Worm (Caenorhabditis elegans) whole organism, early embryonic: ENCODE data around the gene rml-3.
A peak's percentile ranks its signal among the peaks of the same experiment; 100 is the strongest.

ENCODE experiments used
- B0310.2 ChIP-seq: sonication (generic microtip); optimal IDR thresholded peaks from 2 replicates; lab custom pipeline; 2016; ENCODE audit warnings: mild to moderate bottlenecking, missing genetic modification characterization, missing compliant biosample characterization
- F13C5.2 ChIP-seq: sonication (generic microtip); optimal IDR thresholded peaks from 2 replicates; lab custom pipeline; 2017; ENCODE audit warnings: mild to moderate bottlenecking, missing genetic modification characterization, inconsistent platforms, missing compliant biosample characterization
- aly-1 ChIP-seq: sonication (generic microtip); optimal IDR thresholded peaks from 2 replicates; lab custom pipeline; 2016; ENCODE audit warnings: missing genetic modification characterization, missing compliant biosample characterization
- ama-1 ChIP-seq: fragments of 150-350 bp; optimal IDR thresholded peaks from 2 replicates; lab custom pipeline; 2014
- ceh-13 ChIP-seq: fragments of 200-800 bp; sonication (Bioruptor generic); optimal IDR thresholded peaks from 2 replicates; lab custom pipeline; 2018; ENCODE audit warnings: mild to moderate bottlenecking, missing genetic modification characterization, missing compliant biosample characterization
- ceh-36 ChIP-seq: sonication (generic microtip); optimal IDR thresholded peaks from 2 replicates; lab custom pipeline; 2016; ENCODE audit warnings: missing genetic modification characterization, inconsistent platforms, missing compliant biosample characterization
- ets-7 ChIP-seq: sonication (generic microtip); optimal IDR thresholded peaks from 2 replicates; lab custom pipeline; 2016; ENCODE audit warnings: missing genotype, missing genetic modification characterization, missing compliant biosample characterization
- flt-1 ChIP-seq: fragments of 200-800 bp; sonication (Bioruptor generic); IDR thresholded peaks from 2 replicates; pipeline ENCODE4 v1.3.6; 2022; ENCODE audit warnings: missing genetic modification characterization, missing compliant biosample characterization
- hmbx-1 ChIP-seq: sonication (generic microtip); optimal IDR thresholded peaks from 2 replicates; lab custom pipeline; 2016; ENCODE audit warnings: mild to moderate bottlenecking, missing genetic modification characterization, missing compliant biosample characterization
- hmg-4 ChIP-seq: fragments of 200-800 bp; sonication (Bioruptor generic); optimal IDR thresholded peaks from 2 replicates; lab custom pipeline; 2018; ENCODE audit warnings: mild to moderate bottlenecking, missing genetic modification characterization, missing compliant biosample characterization
- hnd-1 ChIP-seq: sonication (generic microtip); optimal IDR thresholded peaks from 2 replicates; lab custom pipeline; 2016; ENCODE audit warnings: missing genetic modification characterization, missing compliant biosample characterization
- pes-1 ChIP-seq: fragments of 200-800 bp; sonication (Bioruptor generic); IDR thresholded peaks from 2 replicates; pipeline ENCODE4 v1.3.6; 2022; ENCODE audit warnings: missing genetic modification reagents, missing genetic modification characterization, missing compliant biosample characterization
- scrt-1 ChIP-seq: fragments of 200-800 bp; sonication (Bioruptor generic); IDR thresholded peaks from 2 replicates; pipeline ENCODE4 v1.3.6; 2022; ENCODE audit warnings: missing genetic modification characterization, missing compliant biosample characterization
- sea-1 ChIP-seq: fragments of 200-800 bp; sonication (Bioruptor generic); conservative IDR thresholded peaks from 2 replicates; pipeline ENCODE4 v1.3.6; 2022; ENCODE audit warnings: missing genetic modification characterization, missing compliant biosample characterization
- tbx-11 ChIP-seq: fragments of 200-800 bp; sonication (Bioruptor generic); IDR thresholded peaks from 2 replicates; pipeline ENCODE4 v1.3.6; 2022; ENCODE audit warnings: missing genetic modification characterization, missing compliant biosample characterization
- tbx-37 ChIP-seq: fragments of 200-800 bp; sonication (Bioruptor generic); conservative IDR thresholded peaks from 2 replicates; pipeline ENCODE4 v1.3.6; 2022; ENCODE audit warnings: missing genetic modification reagents, missing genetic modification characterization, missing compliant biosample characterization
- tra-4 ChIP-seq: sonication (generic microtip); optimal IDR thresholded peaks from 2 replicates; lab custom pipeline; 2017; ENCODE audit warnings: missing genetic modification characterization, missing compliant biosample characterization

The rml-3 gene

DNA sequence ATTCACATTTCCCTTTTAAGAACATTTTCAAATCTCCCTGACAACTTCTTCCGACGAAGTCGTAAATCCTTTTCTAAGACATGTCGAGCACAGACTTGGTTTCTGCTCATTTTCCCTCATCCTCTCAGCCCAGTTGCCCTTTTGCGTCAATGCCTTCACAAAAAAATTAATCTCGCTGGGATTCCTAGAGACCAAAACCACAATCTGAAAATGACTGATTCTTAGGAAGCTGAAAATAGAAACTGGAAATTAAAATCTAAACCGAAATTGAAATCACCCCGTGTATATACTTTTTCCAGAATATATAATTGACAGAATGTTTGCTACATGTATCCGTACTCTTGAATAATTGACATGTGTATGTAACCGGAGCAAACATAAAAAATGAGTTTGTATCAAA lies 8.1 kb upstream of the rml-3 start:
- TF ChIP-seq scrt-1 (GFP tag; lab: Robert Waterston, UW) = no peak
- no peak for TF ChIP-seq ets-7 (tag; lab: Kevin White, UChicago)
- no peak for TF ChIP-seq B0310.2
- no peak for TF ChIP-seq pes-1 (GFP tag; lab: Robert Waterston, UW)
- TF ChIP-seq tbx-11 (GFP tag; lab: Robert Waterston, UW) = no peak
- TF ChIP-seq tra-4 (tag; lab: Kevin White, UChicago) = no peak
- no peak for TF ChIP-seq flt-1
- TF ChIP-seq aly-1 (tag; lab: Kevin White, UChicago) = no peak
- TF ChIP-seq tbx-37 (GFP tag; lab: Robert Waterston, UW) = no peak
- no peak for TF ChIP-seq sea-1 (GFP tag; lab: Robert Waterston, UW)

DNA sequence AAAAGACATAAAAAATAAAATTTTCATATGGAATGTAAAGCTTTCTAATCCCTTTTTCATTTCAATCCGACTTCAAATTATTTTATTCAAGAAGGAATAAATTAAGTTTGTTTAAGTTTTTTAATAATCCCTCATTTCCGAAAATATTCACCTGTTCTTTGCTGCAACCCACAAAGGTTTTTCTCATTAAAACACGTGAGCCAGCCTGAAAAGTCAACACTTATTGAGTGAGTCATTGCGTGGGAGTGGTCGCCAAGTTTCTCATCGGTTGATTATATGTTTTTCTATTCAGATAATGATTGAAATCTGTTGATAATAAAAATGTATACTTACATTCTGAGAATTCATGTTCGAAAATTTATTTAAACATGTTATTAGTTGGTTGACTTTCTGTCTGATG lies 6.6 kb upstream of the rml-3 start:
- TF ChIP-seq B0310.2 (no peak), tbx-37 (GFP tag; lab: Robert Waterston, UW) (no peak), hnd-1 (tag; lab: Kevin White, UChicago) (no peak), pes-1 (GFP tag; lab: Robert Waterston, UW) (no peak), ets-7 (tag; lab: Kevin White, UChicago) (no peak), ama-1 (lab: Kevin White, UChicago) (no peak), F13C5.2 (tag; lab: Kevin White, UChicago) (no peak), scrt-1 (GFP tag; lab: Robert Waterston, UW) (no peak), hmbx-1 (tag; lab: Kevin White, UChicago) (no peak), ceh-36 (tag; lab: Kevin White, UChicago) (no peak), sea-1 (GFP tag; lab: Robert Waterston, UW) (no peak), tra-4 (tag; lab: Kevin White, UChicago) (no peak), ceh-13 (GFP tag; lab: Kevin White, UChicago) (no peak), aly-1 (tag; lab: Kevin White, UChicago) (no peak), hmg-4 (GFP tag; lab: Kevin White, UChicago) (no peak)

DNA sequence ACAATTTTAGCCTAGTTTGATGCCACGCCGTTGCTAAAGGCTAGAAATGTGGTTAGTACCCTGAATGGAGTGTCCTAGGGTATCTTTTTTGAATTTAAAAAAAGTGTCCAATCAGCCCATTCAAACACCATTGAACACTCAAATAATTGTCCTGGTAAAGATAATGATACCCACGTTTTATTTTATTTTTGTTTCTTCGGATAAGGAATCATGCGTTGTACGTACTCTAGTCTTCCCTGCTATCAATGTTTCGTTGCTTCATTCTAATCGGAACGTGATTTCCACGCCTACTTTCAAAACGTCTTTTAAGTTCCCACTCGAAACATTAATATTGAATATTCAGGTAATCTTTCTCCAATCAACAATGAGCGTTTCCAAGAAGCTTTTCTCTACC lies 1.8 kb upstream of the rml-3 start, which contains the start of gene got-2.2:
Gene got-2.2, plus strand, starts transcription at position 344 of the 394 bp plus-strand sequence.
- TF ChIP-seq tra-4 (tag; lab: Kevin White, UChicago) (no peak), aly-1 (tag; lab: Kevin White, UChicago) (no peak), tbx-11 (GFP tag; lab: Robert Waterston, UW) (no peak), scrt-1 (GFP tag; lab: Robert Waterston, UW) (no peak), hnd-1 (tag; lab: Kevin White, UChicago) (no peak), sea-1 (GFP tag; lab: Robert Waterston, UW) (no peak), hmg-4 (GFP tag; lab: Kevin White, UChicago) (no peak), B0310.2 (no peak), flt-1 (no peak), ama-1 (lab: Kevin White, UChicago) (no peak), ceh-13 (GFP tag; lab: Kevin White, UChicago) (no peak), pes-1 (GFP tag; lab: Robert Waterston, UW) (no peak)

DNA sequence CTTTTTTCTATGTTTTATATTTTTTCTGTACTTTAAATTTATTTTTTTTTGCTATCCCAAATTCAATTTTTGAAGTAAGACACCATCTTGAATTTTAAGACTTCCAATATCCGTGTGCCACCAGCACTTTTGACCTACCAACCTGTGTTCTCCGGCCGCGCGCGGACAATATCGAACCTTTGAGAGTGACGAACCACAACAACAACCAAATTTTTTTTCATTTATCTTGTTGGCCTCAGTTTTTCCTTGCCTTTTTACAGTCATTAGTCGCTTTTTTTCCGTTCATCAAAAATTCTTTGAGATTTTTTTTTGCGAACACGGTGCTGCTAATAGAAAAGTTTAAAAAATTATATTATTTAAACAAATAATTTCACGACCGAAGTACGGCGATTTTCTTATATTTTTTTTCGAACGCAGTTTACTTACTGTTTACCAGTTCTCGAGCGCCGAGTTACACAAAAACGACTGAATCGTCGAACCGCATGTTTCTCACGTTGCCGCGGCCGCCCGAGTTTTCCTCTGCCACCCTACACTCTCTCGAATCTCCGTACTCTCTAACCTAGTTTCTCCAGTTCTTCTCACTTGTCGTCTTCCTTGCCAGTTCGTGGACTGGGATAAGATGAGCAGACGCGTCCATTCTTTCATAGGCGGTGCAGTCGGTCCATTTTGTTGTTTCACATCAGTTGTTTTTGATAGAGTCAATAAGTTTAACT lies 1.2 kb upstream of the rml-3 start:
- no peak for TF ChIP-seq ets-7 (tag; lab: Kevin White, UChicago)
- peak; percentile 20 for TF ChIP-seq hmg-4 (GFP tag; lab: Kevin White, UChicago)
- TF ChIP-seq tbx-11 (GFP tag; lab: Robert Waterston, UW) = no peak
- TF ChIP-seq ceh-36 (tag; lab: Kevin White, UChicago) = no peak

DNA sequence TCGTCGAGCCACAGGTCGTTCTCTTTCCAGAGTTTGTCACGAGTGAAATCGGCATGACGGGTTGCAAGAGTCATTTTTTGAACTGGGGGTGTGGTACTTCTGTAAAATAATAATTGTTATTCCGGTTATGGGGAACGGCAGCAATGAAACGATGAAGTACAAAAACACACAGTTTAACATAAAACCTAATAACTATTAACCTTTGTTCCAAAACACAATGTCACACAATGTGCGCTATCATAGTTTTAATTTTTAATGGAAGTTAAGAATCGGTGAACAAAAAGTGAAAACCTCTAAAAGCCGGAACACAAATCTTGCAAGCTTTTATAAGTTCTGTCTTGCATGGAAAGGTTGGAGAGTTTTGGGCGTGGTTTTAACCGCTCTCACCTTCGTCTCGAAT lies 3.4 kb downstream of the rml-3 start, which contains the start of gene hsp-43:
Gene hsp-43, minus strand, starts transcription at position 101 of the 400 bp plus-strand sequence.
- TF ChIP-seq ceh-36 (tag; lab: Kevin White, UChicago) (no peak), hmbx-1 (tag; lab: Kevin White, UChicago) (no peak), ets-7 (tag; lab: Kevin White, UChicago) (no peak), aly-1 (tag; lab: Kevin White, UChicago) (no peak), ceh-13 (GFP tag; lab: Kevin White, UChicago) (no peak), tbx-37 (GFP tag; lab: Robert Waterston, UW) (no peak), tbx-11 (GFP tag; lab: Robert Waterston, UW) (no peak), pes-1 (GFP tag; lab: Robert Waterston, UW) (no peak), ama-1 (lab: Kevin White, UChicago) (no peak), hmg-4 (GFP tag; lab: Kevin White, UChicago) (no peak), sea-1 (GFP tag; lab: Robert Waterston, UW) (no peak), F13C5.2 (tag; lab: Kevin White, UChicago) (no peak), tra-4 (tag; lab: Kevin White, UChicago) (no peak), scrt-1 (GFP tag; lab: Robert Waterston, UW) (no peak), hnd-1 (tag; lab: Kevin White, UChicago) (no peak), B0310.2 (no peak), flt-1 (no peak)

DNA sequence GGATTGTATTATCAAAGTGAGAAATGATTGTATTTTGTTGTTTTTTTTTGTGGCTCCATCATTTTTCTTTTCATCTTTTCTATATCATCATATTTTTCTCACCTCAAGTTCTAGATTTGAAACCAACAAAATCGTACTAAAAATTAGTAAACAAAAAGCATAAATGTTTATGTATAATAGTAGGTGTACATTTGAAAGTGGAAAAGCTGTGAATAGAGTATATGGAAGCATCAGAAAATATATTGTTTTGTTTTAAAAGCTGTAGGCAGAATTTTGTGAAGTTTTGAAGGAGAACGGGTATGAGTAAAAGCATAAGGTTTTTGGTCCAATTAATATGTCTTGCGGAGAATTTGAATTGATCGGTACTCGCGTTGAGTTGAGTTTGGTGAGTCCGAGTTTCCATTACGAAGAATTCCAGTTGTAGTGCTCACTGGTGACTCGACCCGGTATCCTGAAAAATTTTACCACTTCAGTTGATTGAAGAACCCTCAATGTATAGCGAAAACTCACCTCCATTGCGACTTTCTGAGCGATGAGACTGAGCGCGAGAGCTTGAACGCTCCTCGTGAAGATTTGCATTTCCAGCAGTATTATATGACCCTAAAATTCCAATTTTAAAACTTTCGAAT lies 5.8 kb downstream of the rml-3 start, which contains the start of gene C14F11.4:
Gene C14F11.4, minus strand, starts transcription at position 51 of the 629 bp plus-strand sequence.
- TF ChIP-seq B0310.2 = no peak
- no peak for TF ChIP-seq ama-1 (lab: Kevin White, UChicago)
- no peak for TF ChIP-seq scrt-1 (GFP tag; lab: Robert Waterston, UW)
- no peak for TF ChIP-seq tbx-37 (GFP tag; lab: Robert Waterston, UW)
- no peak for TF ChIP-seq aly-1 (tag; lab: Kevin White, UChicago)
- no peak for TF ChIP-seq tbx-11 (GFP tag; lab: Robert Waterston, UW)
- no peak for TF ChIP-seq hnd-1 (tag; lab: Kevin White, UChicago)
- no peak for TF ChIP-seq tra-4 (tag; lab: Kevin White, UChicago)
- TF ChIP-seq ets-7 (tag; lab: Kevin White, UChicago) = no peak
- TF ChIP-seq ceh-13 (GFP tag; lab: Kevin White, UChicago) = no peak
- no peak for TF ChIP-seq ceh-36 (tag; lab: Kevin White, UChicago)
- TF ChIP-seq pes-1 (GFP tag; lab: Robert Waterston, UW) = no peak
